Fruit fly (Drosophila melanogaster) whole organism, embryonic: Measurements from ENCODE around the gene Alg11.

Experiments used
- B-H1 ChIP-seq: fragments of 200-800 bp; sonication (Bioruptor generic); IDR thresholded peaks from 3 replicates; pipeline ENCODE4 v1.3.6; 2022; ENCODE audit warnings: missing biosample characterization, missing genetic modification characterization
- CG10147 ChIP-seq: fragments of 200-800 bp; sonication (Bioruptor generic); optimal IDR thresholded peaks from 2 replicates; lab custom pipeline; 2019; ENCODE audit warnings: missing biosample characterization, mild to moderate bottlenecking, missing genetic modification characterization, moderate library complexity
- CG11247 ChIP-seq: fragments of 200-800 bp; sonication (Bioruptor generic); IDR thresholded peaks from 2 replicates; pipeline ENCODE4 v1.3.6; 2022; ENCODE audit warnings: missing biosample characterization, missing genetic modification characterization
- CG1233 ChIP-seq: fragments of 200-800 bp; sonication (Bioruptor generic); optimal IDR thresholded peaks from 4 replicates; lab custom pipeline; 2018; ENCODE audit warnings: missing biosample characterization, mild to moderate bottlenecking, missing genetic modification characterization
- CG12659 ChIP-seq: fragments of 200-800 bp; sonication (Bioruptor generic); optimal IDR thresholded peaks from 3 replicates; lab custom pipeline; 2017; ENCODE audit warnings: mild to moderate bottlenecking, missing biosample characterization, missing genetic modification reagents, missing genetic modification characterization
- CG13123 ChIP-seq: fragments of 200-800 bp; sonication (Bioruptor generic); optimal IDR thresholded peaks from 2 replicates; lab custom pipeline; 2016; ENCODE audit warnings: missing biosample characterization, missing genetic modification characterization
- CG14965 ChIP-seq: fragments of 200-800 bp; sonication (Bioruptor generic); optimal IDR thresholded peaks from 2 replicates; lab custom pipeline; 2016; ENCODE audit warnings: missing biosample characterization, missing genetic modification characterization, borderline replicate concordance
- CG15479 ChIP-seq: fragments of 200-800 bp; sonication (Bioruptor generic); optimal IDR thresholded peaks from 3 replicates; lab custom pipeline; 2019; ENCODE audit warnings: missing biosample characterization, mild to moderate bottlenecking, missing genetic modification characterization, moderate library complexity
- CG1602 ChIP-seq: fragments of 200-800 bp; sonication (Bioruptor generic); optimal IDR thresholded peaks from 3 replicates; lab custom pipeline; 2016; ENCODE audit warnings: missing biosample characterization, missing genetic modification characterization
- CG17328 ChIP-seq: fragments of 200-800 bp; sonication (Bioruptor generic); IDR thresholded peaks from 2 replicates; pipeline ENCODE4 v1.3.6; 2022; ENCODE audit warnings: missing biosample characterization, missing genetic modification characterization
- CG1792 ChIP-seq: fragments of 200-800 bp; sonication (Bioruptor generic); optimal IDR thresholded peaks from 2 replicates; lab custom pipeline; 2016; ENCODE audit warnings: missing biosample characterization, missing genetic modification characterization
- CG2678 ChIP-seq: fragments of 200-800 bp; sonication (Bioruptor generic); optimal IDR thresholded peaks from 3 replicates; lab custom pipeline; 2019; ENCODE audit warnings: missing biosample characterization, mild to moderate bottlenecking, missing genetic modification characterization, moderate library complexity
- CG32772 ChIP-seq: fragments of 200-800 bp; sonication (Bioruptor generic); IDR thresholded peaks from 2 replicates; pipeline ENCODE4 v1.3.6; 2022; ENCODE audit warnings: missing biosample characterization, missing genetic modification characterization
- CG34422 ChIP-seq: fragments of 200-800 bp; sonication (Bioruptor generic); IDR thresholded peaks from 3 replicates; pipeline ENCODE4 v1.3.6; 2022; ENCODE audit warnings: missing biosample characterization, missing genetic modification characterization
- CG42726 ChIP-seq: fragments of 200-800 bp; sonication (Bioruptor generic); IDR thresholded peaks from 2 replicates; pipeline ENCODE4 v1.3.6; 2022; ENCODE audit warnings: missing biosample characterization, missing genetic modification characterization; ENCODE audit not compliant: partially characterized antibody
- CG4282 ChIP-seq: fragments of 200-800 bp; sonication (Bioruptor generic); optimal IDR thresholded peaks from 2 replicates; lab custom pipeline; 2016; ENCODE audit warnings: missing biosample characterization, missing genetic modification characterization
- CG4404 ChIP-seq: fragments of 200-800 bp; sonication (Bioruptor generic); IDR thresholded peaks from 2 replicates; pipeline ENCODE4 v1.3.6; 2022; ENCODE audit warnings: missing biosample characterization, missing genetic modification characterization
- CG5245 ChIP-seq: fragments of 200-800 bp; sonication (Bioruptor generic); optimal IDR thresholded peaks from 3 replicates; lab custom pipeline; 2016; ENCODE audit warnings: missing biosample characterization, missing genetic modification characterization
- CG7271 ChIP-seq: fragments of 200-800 bp; sonication (Bioruptor generic); optimal IDR thresholded peaks from 2 replicates; lab custom pipeline; 2018; ENCODE audit warnings: missing biosample characterization, mild to moderate bottlenecking, missing genetic modification characterization, moderate library complexity
- CG7786 ChIP-seq: fragments of 200-800 bp; sonication (Bioruptor generic); optimal IDR thresholded peaks from 2 replicates; lab custom pipeline; 2016; ENCODE audit warnings: missing biosample characterization, missing genetic modification characterization
- Dp ChIP-seq: fragments of 200-800 bp; sonication (Bioruptor generic); optimal IDR thresholded peaks from 2 replicates; lab custom pipeline; 2018; ENCODE audit warnings: missing biosample characterization, mild to moderate bottlenecking, missing genetic modification characterization, moderate library complexity
- GATAe ChIP-seq: fragments of 200-800 bp; sonication (Bioruptor generic); conservative IDR thresholded peaks from 2 replicates; pipeline ENCODE4 v1.3.6; 2022; ENCODE audit warnings: missing biosample characterization, missing genetic modification characterization
- HLHmδ ChIP-seq: fragments of 200-800 bp; sonication (Bioruptor generic); optimal IDR thresholded peaks from 2 replicates; lab custom pipeline; 2018; ENCODE audit warnings: missing biosample characterization, mild to moderate bottlenecking, missing genetic modification characterization, moderate library complexity
- HmgD ChIP-seq: fragments of 200-800 bp; sonication (Bioruptor generic); optimal IDR thresholded peaks from 3 replicates; lab custom pipeline; 2016; ENCODE audit warnings: missing biosample characterization, missing genetic modification characterization
- Hr51 ChIP-seq, 2 experiments: fragments of 200-800 bp; sonication (Bioruptor generic); optimal IDR thresholded peaks; 2 replicates in 1 of 2; 3 replicates in 1 of 2; lab custom pipeline; 2016 to 2018; ENCODE audit warnings: missing biosample characterization in 2 of 2, missing genetic modification characterization in 2 of 2, mild to moderate bottlenecking in 1 of 2, moderate library complexity in 1 of 2
- Lpt ChIP-seq: fragments of >200 bp; optimal IDR thresholded peaks from 2 replicates; lab custom pipeline; 2018; ENCODE audit warnings: missing biosample characterization, missing genetic modification characterization
- MESR4 ChIP-seq: fragments of 200-800 bp; sonication (Bioruptor generic); optimal IDR thresholded peaks from 2 replicates; lab custom pipeline; 2018; ENCODE audit warnings: missing biosample characterization, mild to moderate bottlenecking, missing genetic modification characterization, moderate library complexity
- Mrtf ChIP-seq: fragments of 200-800 bp; sonication (Bioruptor generic); IDR thresholded peaks from 3 replicates; pipeline ENCODE4 v1.3.6; 2022; ENCODE audit warnings: missing biosample characterization, missing genetic modification characterization
- Myb ChIP-seq: fragments of 200-800 bp; sonication (Bioruptor generic); optimal IDR thresholded peaks from 2 replicates; lab custom pipeline; 2016; ENCODE audit warnings: missing biosample characterization, missing genetic modification characterization
- Nf-YC ChIP-seq: fragments of 200-800 bp; optimal IDR thresholded peaks from 3 replicates; lab custom pipeline; 2019; ENCODE audit warnings: missing biosample characterization, mild to moderate bottlenecking, missing genetic modification characterization, moderate library complexity
- Six4 ChIP-seq: fragments of 200-800 bp; sonication (Bioruptor generic); optimal IDR thresholded peaks from 2 replicates; lab custom pipeline; 2016; ENCODE audit warnings: missing biosample characterization, missing genetic modification characterization
- Sox100B ChIP-seq: fragments of 200-800 bp; sonication (Bioruptor generic); optimal IDR thresholded peaks from 3 replicates; lab custom pipeline; 2018; ENCODE audit warnings: missing biosample characterization, mild to moderate bottlenecking, missing genetic modification characterization
- YL-1 ChIP-seq: fragments of 200-800 bp; sonication (Bioruptor generic); optimal IDR thresholded peaks from 3 replicates; lab custom pipeline; 2017; ENCODE audit warnings: missing biosample characterization, mild to moderate bottlenecking, missing genetic modification characterization
- btn ChIP-seq: fragments of 200-800 bp; sonication (Bioruptor generic); optimal IDR thresholded peaks from 2 replicates; lab custom pipeline; 2016; ENCODE audit warnings: missing biosample characterization, missing genetic modification characterization
- dpn ChIP-seq, 2 experiments: fragments of 200-800 bp; sonication (Bioruptor generic); optimal IDR thresholded peaks; 3 replicates each; lab custom pipeline; 2016; ENCODE audit warnings: missing biosample characterization in 2 of 2, missing genetic modification characterization in 2 of 2
- dysf ChIP-seq: fragments of 200-800 bp; sonication (Bioruptor generic); IDR thresholded peaks from 3 replicates; pipeline ENCODE4 v1.3.6; 2022; ENCODE audit warnings: missing biosample characterization, missing genetic modification characterization
- gro ChIP-seq: fragments of 200-800 bp; sonication (Bioruptor generic); optimal IDR thresholded peaks from 2 replicates; lab custom pipeline; 2016; ENCODE audit warnings: missing biosample characterization, missing genetic modification characterization
- gsb-n ChIP-seq: fragments of 200-800 bp; sonication (Bioruptor generic); optimal IDR thresholded peaks from 3 replicates; lab custom pipeline; 2018; ENCODE audit warnings: missing biosample characterization, mild to moderate bottlenecking, missing genetic modification characterization
- gt ChIP-seq: fragments of 200-800 bp; sonication (Bioruptor generic); IDR thresholded peaks from 2 replicates; pipeline ENCODE4 v1.3.6; 2022; ENCODE audit warnings: missing biosample characterization, missing genetic modification characterization
- her ChIP-seq: fragments of 200-800 bp; sonication (Bioruptor generic); optimal IDR thresholded peaks from 2 replicates; lab custom pipeline; 2016; ENCODE audit warnings: missing biosample characterization, missing genetic modification characterization
- hkb ChIP-seq, 2 experiments: fragments of 200-800 bp in 1 of 2; fragments of >200 bp in 1 of 2; sonication (Bioruptor generic) in 1 of 2; IDR thresholded peaks in 1 of 2; optimal IDR thresholded peaks in 1 of 2; 2 replicates each; pipeline versions ENCODE4 v1.3.6 to Lab custom; 2017 to 2022; ENCODE audit warnings: missing biosample characterization in 1 of 2, missing genetic modification characterization in 1 of 2
- klu ChIP-seq: fragments of 200-800 bp; sonication (Bioruptor generic); IDR thresholded peaks from 2 replicates; pipeline ENCODE4 v1.3.6; 2022; ENCODE audit warnings: missing biosample characterization, missing genetic modification characterization
- onecut ChIP-seq: fragments of 200-800 bp; sonication (Bioruptor generic); IDR thresholded peaks from 2 replicates; pipeline ENCODE4 v1.3.6; 2022; ENCODE audit warnings: missing biosample characterization, missing genetic modification characterization
- phol ChIP-seq: fragments of 200-800 bp; sonication (Bioruptor generic); optimal IDR thresholded peaks from 3 replicates; lab custom pipeline; 2018; ENCODE audit warnings: missing biosample characterization, mild to moderate bottlenecking, missing genetic modification characterization, moderate library complexity
- pnt ChIP-seq: fragments of 200-800 bp; sonication (Bioruptor generic); optimal IDR thresholded peaks from 3 replicates; lab custom pipeline; 2016; ENCODE audit warnings: missing biosample characterization, missing genetic modification characterization
- pros ChIP-seq: fragments of 200-800 bp; sonication (Bioruptor generic); optimal IDR thresholded peaks from 3 replicates; lab custom pipeline; 2019; ENCODE audit warnings: missing biosample characterization, mild to moderate bottlenecking, missing genetic modification characterization, moderate library complexity
- sna ChIP-seq: fragments of 200-800 bp; sonication (Bioruptor generic); IDR thresholded peaks from 2 replicates; pipeline ENCODE4 v1.3.6; 2022; ENCODE audit warnings: missing biosample characterization, missing genetic modification characterization; ENCODE audit not compliant: partially characterized antibody
- sob ChIP-seq: fragments of 200-800 bp; sonication (Bioruptor generic); IDR thresholded peaks from 2 replicates; pipeline ENCODE4 v1.3.6; 2022; ENCODE audit warnings: missing biosample characterization, missing genetic modification characterization
- sqz ChIP-seq: fragments of 200-800 bp; sonication (Bioruptor generic); optimal IDR thresholded peaks from 3 replicates; lab custom pipeline; 2018; ENCODE audit warnings: missing biosample characterization, mild to moderate bottlenecking, missing genetic modification characterization
- tin ChIP-seq: fragments of 200-800 bp; sonication (Bioruptor generic); optimal IDR thresholded peaks from 3 replicates; lab custom pipeline; 2016; ENCODE audit warnings: missing biosample characterization, missing genetic modification characterization
- unpg ChIP-seq: fragments of 200-800 bp; sonication (Bioruptor generic); optimal IDR thresholded peaks from 3 replicates; lab custom pipeline; 2018; ENCODE audit warnings: missing biosample characterization, mild to moderate bottlenecking, missing genetic modification characterization, moderate library complexity

The Alg11 gene

DNA sequence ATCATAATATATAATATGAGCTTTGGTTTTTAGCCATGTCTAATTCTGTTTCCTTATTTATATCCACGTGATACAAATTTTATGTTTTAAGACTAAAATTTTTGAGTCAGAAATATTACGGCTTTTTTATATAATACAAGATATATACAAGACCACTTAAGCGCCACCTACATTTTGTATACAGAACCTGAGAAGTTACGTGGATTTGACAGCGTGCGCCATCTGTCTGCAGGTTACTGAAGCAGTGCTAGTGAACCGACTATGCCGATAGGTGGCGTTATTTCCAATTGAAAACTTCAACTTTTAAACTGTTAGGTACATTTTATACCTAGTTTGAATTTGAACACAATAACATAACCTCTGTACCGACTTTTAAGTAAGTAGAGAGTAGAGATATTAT, 27.2 kb downstream of the Alg11 start (continued):
- TF ChIP-seq CG7786 (peak; percentile 39), CG17328 (GFP tag; lab: Robert Waterston, UW) (peak; percentile 69), CG10147 (GFP tag; lab: Kevin White, UChicago) (peak; percentile 47), B-H1 (no peak), dysf (GFP tag; lab: Robert Waterston, UW) (peak; percentile 80), Nf-YC (tag; lab: Kevin White, UChicago) (peak; percentile 34), YL-1 (no peak), CG14965 (GFP tag; lab: Kevin White, UChicago) (peak; percentile 75), onecut (GFP tag; lab: Robert Waterston, UW) (peak; percentile 63), gsb-n (tag; lab: Kevin White, UChicago) (peak; percentile 31), CG1233 (peak; percentile 70), CG32772 (GFP tag; lab: Robert Waterston, UW) (peak; percentile 76), sob (GFP tag; lab: Robert Waterston, UW) (peak; percentile 70; the same call in 1 of the 2 replicates), gt (no peak), sna (no peak), CG7271 (tag; lab: Kevin White, UChicago) (no peak), Six4 (GFP tag; lab: Kevin White, UChicago) (peak; percentile 59), Lpt (GFP tag; lab: Kevin White, UChicago) (no peak), klu (GFP tag; lab: Robert Waterston, UW) (no peak), CG34422 (peak; percentile 23; the same call in 2 of the 3 replicates), Myb (peak; percentile 74), GATAe (no peak), Mrtf (GFP tag; lab: Robert Waterston, UW) (peak; percentile 75), Hr51 (GFP tag; optimal IDR thresholded peaks at IDR 0.05; lab: Kevin White, UChicago) (peak in 1 of 2 experiments; percentile 63), CG4282 (no peak), her (GFP tag; lab: Kevin White, UChicago) (peak; percentile 53), HmgD (GFP tag; lab: Kevin White, UChicago) (peak; percentile 84), CG5245 (peak; percentile 87), hkb (optimal IDR thresholded peaks at IDR 0.05; lab: Kevin White, UChicago) (no peak), hkb (GFP tag; IDR thresholded peaks at IDR 0.05; lab: Robert Waterston, UW) (peak; percentile 55; the same call in 1 of the 2 replicates), HLHmδ (GFP tag; lab: Kevin White, UChicago) (no peak), CG4404 (no peak), gro (GFP tag; lab: Kevin White, UChicago) (peak; percentile 26), CG1792 (GFP tag; lab: Kevin White, UChicago) (peak; percentile 45), sqz (GFP tag; lab: Kevin White, UChicago) (no peak), CG12659 (peak; percentile 66), CG11247 (GFP tag; lab: Robert Waterston, UW) (peak; percentile 83), unpg (GFP tag; lab: Kevin White, UChicago) (peak; percentile 67), pnt (GFP tag; lab: Kevin White, UChicago) (peak; percentile 70), Sox100B (GFP tag; lab: Kevin White, UChicago) (no peak), btn (no peak), CG1602 (GFP tag; lab: Kevin White, UChicago) (peak; percentile 82), CG13123 (GFP tag; lab: Kevin White, UChicago) (peak; percentile 73), phol (tag; lab: Kevin White, UChicago) (peak; percentile 65), dpn (GFP tag; optimal IDR thresholded peaks at IDR 0.05; lab: Kevin White, UChicago) (peak; percentile 77 to 82), pros (GFP tag; lab: Kevin White, UChicago) (no peak), Dp (GFP tag; lab: Kevin White, UChicago) (peak; percentile 39), tin (GFP tag; lab: Kevin White, UChicago) (peak; percentile 83), CG15479 (GFP tag; lab: Kevin White, UChicago) (no peak), CG2678 (tag; lab: Kevin White, UChicago) (peak; percentile 56), CG42726 (GFP tag; lab: Robert Waterston, UW) (peak; percentile 79), MESR4 (GFP tag; lab: Kevin White, UChicago) (no peak)
